Worm (Caenorhabditis elegans): ENCODE measurements around the gene idpc-1.
A peak's percentile ranks its signal among the peaks of the same experiment; 100 is the strongest.

idpc-1 gene

DNA sequence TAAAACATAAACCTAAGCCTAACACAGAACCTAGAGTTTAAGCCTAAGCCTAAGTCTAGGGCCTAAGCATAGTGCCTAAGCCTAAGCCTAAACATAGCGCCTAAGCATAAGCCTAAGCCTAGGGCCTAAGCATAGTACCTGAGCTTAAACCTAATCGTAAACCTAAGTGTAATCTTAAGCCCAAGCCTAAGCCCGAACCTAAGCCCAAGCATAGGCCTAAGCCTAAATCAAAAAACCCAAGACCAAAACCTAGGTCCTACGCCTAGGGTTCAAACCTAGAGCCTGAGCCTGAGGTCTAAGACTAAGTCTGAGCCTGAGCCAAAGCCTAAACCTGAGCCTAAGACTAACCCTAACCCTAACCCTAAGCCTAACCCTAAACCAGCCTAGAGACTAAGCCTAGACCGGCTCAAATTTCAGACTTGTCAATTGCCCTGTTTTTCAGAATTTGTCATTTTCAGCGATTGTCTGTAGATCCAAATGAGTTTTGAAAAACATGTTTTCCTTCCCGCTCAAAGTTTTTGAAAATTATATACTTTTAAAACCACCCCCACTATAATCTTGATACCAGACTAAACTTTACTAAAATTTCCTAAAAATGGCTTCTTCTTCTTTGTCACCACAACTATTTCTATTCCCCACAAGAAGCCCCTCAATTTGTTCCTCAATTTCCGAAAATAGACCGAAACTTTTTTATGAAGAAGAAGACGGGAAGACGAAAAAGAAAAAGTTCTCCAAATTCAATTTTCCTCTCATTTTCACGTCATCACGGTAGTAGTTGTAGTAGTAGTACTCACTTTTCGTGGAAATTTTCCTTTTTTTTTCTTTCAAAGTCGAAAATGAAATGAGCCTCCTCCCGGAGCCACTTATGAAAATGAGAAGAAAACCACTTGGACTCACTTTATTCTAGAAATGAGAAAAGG, 35.1 kb upstream of the idpc-1 start:
- TF ChIP-seq madf-6 (GFP tag; IDR thresholded peaks at IDR 0.05) (0 out of 2 replicates have a peak, but pooled peaks have one; percentile 10), egrh-3 (GFP tag; IDR thresholded peaks at IDR 0.05) (no peak), egl-44 (GFP tag; IDR thresholded peaks at IDR 0.05) (0 out of 2 replicates have a peak, but pooled peaks have one; percentile 29)

DNA sequence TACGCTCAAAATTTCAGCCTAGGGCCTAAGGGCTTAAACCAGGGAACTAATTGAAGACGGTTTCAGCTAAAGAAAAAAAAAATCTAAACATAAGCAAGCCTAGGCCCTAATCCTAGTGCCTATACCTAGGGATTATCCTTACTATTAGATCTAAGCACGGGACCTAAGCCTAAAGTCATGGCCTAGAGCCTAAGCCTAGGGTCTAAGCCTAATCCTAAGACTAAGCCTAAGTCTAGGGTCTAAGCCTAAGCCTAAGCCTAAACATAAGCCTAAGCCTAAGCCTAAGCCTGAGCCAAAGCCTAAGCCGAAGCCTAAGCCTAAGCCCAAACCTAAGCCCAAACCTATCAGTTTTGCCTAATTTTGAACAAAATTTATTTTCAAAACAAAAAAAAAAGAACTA, 34.3 kb upstream of the idpc-1 start:
- no peak for TF ChIP-seq nhr-80 (tag; optimal IDR thresholded peaks at IDR 0.05)
- no peak for TF ChIP-seq F55B11.4 (tag; optimal IDR thresholded peaks at IDR 0.05; ENCODE audit: borderline replicate concordance, insufficient read depth)
- TF ChIP-seq mxl-1 (tag; optimal IDR thresholded peaks at IDR 0.05) = no peak
- no peak for TF ChIP-seq mcd-1 (GFP tag; IDR thresholded peaks at IDR 0.05)
- no peak for TF ChIP-seq F49E8.2 (tag; optimal IDR thresholded peaks at IDR 0.05; ENCODE audit: insufficient read depth)
- TF ChIP-seq C06A6.2 (GFP tag; conservative IDR thresholded peaks at IDR 0.05) = no peak
- TF ChIP-seq F57A8.1 (GFP tag; optimal IDR thresholded peaks at IDR 0.05) = no peak
- TF ChIP-seq nhr-27 (tag; optimal IDR thresholded peaks at IDR 0.05) = no peak
- no peak for TF ChIP-seq lsy-27 (tag; optimal IDR thresholded peaks at IDR 0.05; ENCODE audit: borderline replicate concordance, insufficient read depth)
- TF ChIP-seq Y56A3A.18 (GFP tag; IDR thresholded peaks at IDR 0.05) = no peak
- no peak for TF ChIP-seq F10E7.11 (tag; optimal IDR thresholded peaks at IDR 0.05)

DNA sequence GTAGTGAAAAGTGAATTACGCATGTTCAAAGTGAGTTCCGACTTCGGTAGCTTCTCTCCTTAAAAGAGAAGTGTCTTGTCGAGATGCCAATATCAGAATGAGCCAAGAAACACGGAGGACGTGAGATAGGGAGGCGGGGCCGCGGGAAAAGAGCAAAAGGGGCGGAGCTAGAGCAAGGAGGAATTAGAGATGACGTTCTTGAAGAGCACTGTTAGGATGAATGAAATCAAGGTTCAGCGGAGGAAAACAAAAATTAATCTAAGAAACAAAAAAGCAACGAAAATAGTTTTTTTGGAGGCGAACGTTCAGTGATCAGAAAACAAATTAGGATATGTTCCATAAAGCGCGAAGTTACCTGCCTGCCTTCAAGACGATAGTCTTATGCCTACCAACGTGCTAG, 33.8 kb upstream of the idpc-1 start, which contains the start of gene nlp-21:
Gene nlp-21, minus strand, starts transcription at position 101 of the 400 bp plus-strand sequence.
- no peak for TF ChIP-seq zfh-2 (GFP tag; conservative IDR thresholded peaks at IDR 0.05)
- TF ChIP-seq K11D2.4 (GFP tag; IDR thresholded peaks at IDR 0.05) = no peak
- no peak for TF ChIP-seq dpff-1 (tag; optimal IDR thresholded peaks at IDR 0.05)
- no peak for TF ChIP-seq dpl-1 (GFP tag; optimal IDR thresholded peaks at IDR 0.05)
- no peak for TF ChIP-seq T26A5.8 (tag; optimal IDR thresholded peaks at IDR 0.05)
- no peak for TF ChIP-seq nhr-80 (tag; optimal IDR thresholded peaks at IDR 0.05)
- TF ChIP-seq pbrm-1 (GFP tag; IDR thresholded peaks at IDR 0.05) = no peak
- no peak for TF ChIP-seq rec-8 (tag; optimal IDR thresholded peaks at IDR 0.05)
- TF ChIP-seq snpc-3.4 (tag; optimal IDR thresholded peaks at IDR 0.05) = no peak
- TF ChIP-seq lag-1 (GFP tag; IDR thresholded peaks at IDR 0.05) = no peak
- TF ChIP-seq madf-10 (tag; optimal IDR thresholded peaks at IDR 0.05) = no peak
- no peak for TF ChIP-seq B0336.3 (GFP tag; IDR thresholded peaks at IDR 0.05)
- no peak for TF ChIP-seq lsy-27 (tag; optimal IDR thresholded peaks at IDR 0.05; ENCODE audit: borderline replicate concordance, insufficient read depth)
- no peak for TF ChIP-seq F57A8.1 (GFP tag; optimal IDR thresholded peaks at IDR 0.05)
- TF ChIP-seq ceh-79 (tag; optimal IDR thresholded peaks at IDR 0.05) = no peak
- TF ChIP-seq attf-6 (GFP tag; IDR thresholded peaks at IDR 0.05) = no peak

DNA sequence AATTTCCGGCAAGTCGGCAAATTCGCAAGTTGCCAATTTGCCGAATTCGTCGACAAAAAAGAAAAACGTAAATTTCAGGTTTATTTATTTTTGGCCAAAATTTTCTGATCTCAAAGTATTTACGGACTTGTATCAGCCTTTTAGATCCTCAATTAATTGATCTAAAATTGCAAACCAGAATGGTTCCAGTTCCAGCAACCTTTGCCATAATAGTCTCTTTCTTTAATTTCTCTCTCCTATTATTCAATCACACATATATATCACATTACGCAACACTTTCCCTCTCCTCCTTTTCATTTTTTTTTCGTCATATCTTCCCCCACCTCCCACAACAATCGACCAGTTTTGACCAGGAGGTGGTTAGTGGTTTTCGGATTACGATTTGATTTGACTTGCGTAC, 29.5 kb upstream of the idpc-1 start, which contains the start of gene Y47D3B.3:
Gene Y47D3B.3, plus strand, starts transcription at position 301 of the 400 bp plus-strand sequence.
- TF ChIP-seq unc-62 (GFP tag; optimal IDR thresholded peaks at IDR 0.05) = no peak
- TF ChIP-seq Y56A3A.18 (GFP tag; IDR thresholded peaks at IDR 0.05) = no peak
- no peak for TF ChIP-seq fkh-3 (tag; optimal IDR thresholded peaks at IDR 0.05)
- TF ChIP-seq ama-1 (optimal IDR thresholded peaks at IDR 0.05) = no peak
- no peak for TF ChIP-seq ama-1 (GFP tag; optimal IDR thresholded peaks at IDR 0.05)
- no peak for TF ChIP-seq tlf-1 (GFP tag; optimal IDR thresholded peaks at IDR 0.05)
- no peak for TF ChIP-seq somi-1 (GFP tag; optimal IDR thresholded peaks at IDR 0.05)
- no peak for TF ChIP-seq rcor-1 (GFP tag; IDR thresholded peaks at IDR 0.05)
- TF ChIP-seq die-1 (tag; optimal IDR thresholded peaks at IDR 0.05) = no peak
- TF ChIP-seq madf-3 (GFP tag; IDR thresholded peaks at IDR 0.05) = no peak
- TF ChIP-seq repo-1 (tag; optimal IDR thresholded peaks at IDR 0.05) = no peak
- TF ChIP-seq hrde-1 (tag; optimal IDR thresholded peaks at IDR 0.05; ENCODE audit: borderline replicate concordance) = no peak
- TF ChIP-seq F23B12.7 (tag; optimal IDR thresholded peaks at IDR 0.05; ENCODE audit: insufficient read depth) = no peak
- no peak for TF ChIP-seq let-526 (GFP tag; IDR thresholded peaks at IDR 0.05)
- TF ChIP-seq hmg-1.2 (GFP tag; IDR thresholded peaks at IDR 0.05) = no peak
- TF ChIP-seq atf-7 (tag; optimal IDR thresholded peaks at IDR 0.05) = no peak
- no peak for TF ChIP-seq bed-2 (GFP tag; IDR thresholded peaks at IDR 0.05)
